Worm (Caenorhabditis elegans) whole organism, young adult: Measurements from ENCODE around the gene C06G1.1.

Experiments used
- F49E8.2 ChIP-seq: sonication (generic microtip); optimal IDR thresholded peaks from 3 replicates; lab custom pipeline; 2017; ENCODE audit warnings: missing genetic modification characterization, mild to moderate bottlenecking, missing compliant biosample characterization, antibody characterized with exemption, moderate library complexity; ENCODE audit not compliant: insufficient read depth
- F57A8.1 ChIP-seq: fragments of 200-800 bp; sonication (Bioruptor generic); optimal IDR thresholded peaks from 2 replicates; lab custom pipeline; 2018; ENCODE audit warnings: mild to moderate bottlenecking, missing genetic modification characterization, moderate library complexity, missing compliant biosample characterization
- T07F8.4 ChIP-seq: sonication (generic microtip); optimal IDR thresholded peaks from 2 replicates; lab custom pipeline; 2016; ENCODE audit warnings: mild to moderate bottlenecking, missing genetic modification characterization, moderate library complexity, missing compliant biosample characterization
- Y53F4B.3 ChIP-seq: fragments of 200-800 bp; sonication (Bioruptor generic); IDR thresholded peaks from 2 replicates; pipeline ENCODE4 v1.3.6; 2022; ENCODE audit warnings: missing genetic modification reagents, missing genetic modification characterization, missing compliant biosample characterization
- Y53G8AR.9 ChIP-seq: fragments of 200-800 bp; sonication (Bioruptor generic); conservative IDR thresholded peaks from 2 replicates; pipeline ENCODE4 v1.3.6; 2022; ENCODE audit warnings: missing genetic modification reagents, missing genetic modification characterization, missing compliant biosample characterization
- Y95B8A.8 ChIP-seq: fragments of 200-800 bp; sonication (Bioruptor generic); IDR thresholded peaks from 2 replicates; pipeline ENCODE4 v1.3.6; 2022; ENCODE audit warnings: missing genetic modification reagents, missing genetic modification characterization, missing compliant biosample characterization
- ZK185.1 ChIP-seq: sonication (generic microtip); optimal IDR thresholded peaks from 2 replicates; lab custom pipeline; 2016; ENCODE audit warnings: mild to moderate bottlenecking, missing genetic modification characterization, missing compliant biosample characterization; ENCODE audit not compliant: poor library complexity, severe bottlenecking
- aptf-3 ChIP-seq: fragments of 200-800 bp; sonication (Bioruptor generic); IDR thresholded peaks from 2 replicates; pipeline ENCODE4 v1.3.6; 2022; ENCODE audit warnings: missing genetic modification characterization, missing compliant biosample characterization
- attf-6 ChIP-seq: fragments of 200-800 bp; sonication (Bioruptor generic); IDR thresholded peaks from 2 replicates; pipeline ENCODE4 v1.3.6; 2022; ENCODE audit warnings: missing genetic modification reagents, missing genetic modification characterization, missing compliant biosample characterization
- bed-1 ChIP-seq: fragments of 200-800 bp; sonication (Bioruptor generic); IDR thresholded peaks from 2 replicates; pipeline ENCODE4 v1.3.6; 2022; ENCODE audit warnings: missing genetic modification reagents, missing genetic modification characterization, missing compliant biosample characterization
- ceh-27 ChIP-seq: fragments of 200-800 bp; sonication (Bioruptor generic); optimal IDR thresholded peaks from 2 replicates; lab custom pipeline; 2018; ENCODE audit warnings: mild to moderate bottlenecking, missing genetic modification characterization, moderate library complexity, missing compliant biosample characterization
- ceh-79 ChIP-seq: sonication (generic microtip); optimal IDR thresholded peaks from 2 replicates; lab custom pipeline; 2017; ENCODE audit warnings: mild to moderate bottlenecking, missing genetic modification characterization, missing compliant biosample characterization
- dox-1 ChIP-seq: fragments of 200-800 bp; sonication (Bioruptor generic); IDR thresholded peaks from 2 replicates; pipeline ENCODE4 v1.3.6; 2022; ENCODE audit warnings: missing genetic modification reagents, missing genetic modification characterization, missing compliant biosample characterization
- egl-18 ChIP-seq: fragments of 200-800 bp; sonication (Bioruptor generic); IDR thresholded peaks from 2 replicates; pipeline ENCODE4 v1.3.6; 2022; ENCODE audit warnings: missing genetic modification reagents, missing genetic modification characterization, missing compliant biosample characterization
- egrh-3 ChIP-seq: fragments of 200-800 bp; sonication (Bioruptor generic); IDR thresholded peaks from 2 replicates; pipeline ENCODE4 v1.3.6; 2022; ENCODE audit warnings: missing genetic modification reagents, missing genetic modification characterization, missing compliant biosample characterization
- hmg-1.2 ChIP-seq: fragments of 200-800 bp; sonication (Bioruptor generic); IDR thresholded peaks from 2 replicates; pipeline ENCODE4 v1.3.6; 2022; ENCODE audit warnings: missing genetic modification reagents, missing genetic modification characterization, missing compliant biosample characterization
- lag-1 ChIP-seq: fragments of 200-800 bp; sonication (Bioruptor generic); IDR thresholded peaks from 2 replicates; pipeline ENCODE4 v1.3.6; 2022; ENCODE audit warnings: missing genetic modification reagents, missing genetic modification characterization, missing compliant biosample characterization
- lin-40 ChIP-seq: sonication (generic microtip); optimal IDR thresholded peaks from 2 replicates; lab custom pipeline; 2016; ENCODE audit warnings: missing genetic modification characterization, mild to moderate bottlenecking, missing compliant biosample characterization, missing genotype, missing genetic modification reagents
- madf-3 ChIP-seq: fragments of 200-800 bp; sonication (Bioruptor generic); IDR thresholded peaks from 2 replicates; pipeline ENCODE4 v1.3.6; 2022; ENCODE audit warnings: missing genetic modification reagents, missing genetic modification characterization, missing compliant biosample characterization
- nfya-1 ChIP-seq: sonication (generic microtip); optimal IDR thresholded peaks from 2 replicates; lab custom pipeline; 2017; ENCODE audit warnings: antibody characterized with exemption, missing compliant biosample characterization, missing genetic modification characterization, borderline replicate concordance; ENCODE audit not compliant: insufficient read depth
- nfyb-1 ChIP-seq: fragments of 200-800 bp; sonication (Bioruptor generic); IDR thresholded peaks from 2 replicates; pipeline ENCODE4 v1.3.6; 2022; ENCODE audit warnings: missing genetic modification reagents, missing genetic modification characterization, missing compliant biosample characterization
- nhr-80 ChIP-seq: sonication (generic microtip); optimal IDR thresholded peaks from 2 replicates; lab custom pipeline; 2016; ENCODE audit warnings: missing genetic modification characterization, missing compliant biosample characterization
- nhr-90 ChIP-seq: sonication (generic microtip); optimal IDR thresholded peaks from 2 replicates; lab custom pipeline; 2016; ENCODE audit warnings: missing genotype, mild to moderate bottlenecking, missing genetic modification characterization, missing compliant biosample characterization
- rcor-1 ChIP-seq: fragments of 200-800 bp; sonication (Bioruptor generic); IDR thresholded peaks from 2 replicates; pipeline ENCODE4 v1.3.6; 2022; ENCODE audit warnings: missing genetic modification reagents, missing genetic modification characterization, missing compliant biosample characterization
- rec-8 ChIP-seq, 2 experiments: sonication (generic microtip); optimal IDR thresholded peaks; 2 replicates each; lab custom pipeline; 2016; ENCODE audit warnings: mild to moderate bottlenecking in 2 of 2, missing genetic modification characterization in 2 of 2, missing genetic modification reagents in 2 of 2, missing genotype in 2 of 2, missing biosample characterization in 1 of 2, missing compliant biosample characterization in 1 of 2, moderate library complexity in 1 of 2
- sdz-38 ChIP-seq: sonication (generic microtip); optimal IDR thresholded peaks from 2 replicates; lab custom pipeline; 2016; ENCODE audit warnings: missing genotype, missing genetic modification characterization, missing compliant biosample characterization
- sea-2 ChIP-seq: fragments of 200-800 bp; sonication (Bioruptor generic); IDR thresholded peaks from 2 replicates; pipeline ENCODE4 v1.3.6; 2022; ENCODE audit warnings: missing genetic modification characterization, missing compliant biosample characterization
- snpc-1.1 ChIP-seq: sonication (generic microtip); optimal IDR thresholded peaks from 2 replicates; lab custom pipeline; 2017; ENCODE audit warnings: missing genetic modification characterization, mild to moderate bottlenecking, missing compliant biosample characterization, antibody characterized with exemption, moderate library complexity, missing genotype, missing genetic modification reagents; ENCODE audit not compliant: insufficient read depth
- snpc-4 ChIP-seq, 5 experiments: fragments of 150-350 bp in 1 of 5; sonication (generic microtip) in 4 of 5; optimal IDR thresholded peaks; 2 replicates each; lab custom pipeline; 2014 to 2018; ENCODE audit warnings: missing genetic modification characterization in 5 of 5, missing biosample characterization in 3 of 5, antibody characterized with exemption in 2 of 5, mild to moderate bottlenecking in 2 of 5, missing compliant biosample characterization in 2 of 5, missing genotype in 2 of 5, moderate library complexity in 2 of 5, missing genetic modification reagents in 1 of 5
- somi-1 ChIP-seq: fragments of 200-800 bp; sonication (Bioruptor generic); optimal IDR thresholded peaks from 2 replicates; lab custom pipeline; 2018; ENCODE audit warnings: mild to moderate bottlenecking, missing genetic modification characterization, missing compliant biosample characterization
- unc-130 ChIP-seq: sonication (generic microtip); optimal IDR thresholded peaks from 2 replicates; lab custom pipeline; 2016; ENCODE audit warnings: missing genetic modification reagents, missing genetic modification characterization, missing compliant biosample characterization
- unc-62 ChIP-seq: fragments of 150-350 bp; optimal IDR thresholded peaks from 2 replicates; lab custom pipeline; 2014; ENCODE audit warnings: missing biosample characterization, missing genetic modification reagents, missing genetic modification characterization
- xnd-1 ChIP-seq: sonication (generic microtip); optimal IDR thresholded peaks from 2 replicates; lab custom pipeline; 2016; ENCODE audit warnings: missing genotype, missing genetic modification reagents, missing genetic modification characterization, missing compliant biosample characterization
- zfh-2 ChIP-seq: fragments of 200-800 bp; sonication (Bioruptor generic); conservative IDR thresholded peaks from 2 replicates; pipeline ENCODE4 v1.3.6; 2022; ENCODE audit warnings: missing genetic modification reagents, missing genetic modification characterization, missing compliant biosample characterization

C06G1.1 gene

DNA sequence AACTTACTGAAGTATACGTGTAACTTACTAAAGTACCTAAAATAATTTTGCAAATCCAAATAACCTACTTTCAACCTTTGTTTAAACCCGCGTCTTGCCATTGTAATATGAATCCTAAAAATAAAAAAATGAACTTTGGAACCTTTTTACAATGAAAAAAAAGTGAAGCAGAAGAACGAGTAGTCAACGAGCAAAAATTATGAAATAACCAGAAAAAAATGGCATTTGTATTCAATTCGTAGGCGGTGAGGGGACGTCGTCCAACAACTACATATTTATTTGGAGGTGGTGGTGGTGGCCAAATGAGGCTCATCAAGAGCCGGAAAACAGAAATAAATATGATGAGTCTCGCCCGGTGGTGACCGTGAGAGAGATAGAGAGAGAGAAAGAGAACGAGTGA lies 29.6 kb downstream of the C06G1.1 start, which contains the start of gene F43B10.1:
Gene F43B10.1 (minus strand): TSS at position 101 of the 400 bp plus-strand sequence.
- TF ChIP-seq Y95B8A.8 (GFP tag; lab: Robert Waterston, UW) (no peak), unc-62 (GFP tag; lab: Kevin White, UChicago) (no peak), rcor-1 (GFP tag; lab: Robert Waterston, UW) (no peak)

ce11 chrX:16667515-16667914 lies 34.4 kb downstream of the C06G1.1 start:
- TF ChIP-seq somi-1 (no peak), snpc-4 (GFP tag; optimal IDR thresholded peaks at IDR 0.05; lab: Kevin White, UChicago) (no peak), snpc-4 (tag; optimal IDR thresholded peaks at IDR 0.05; lab: Kevin White, UChicago) (peak in 2 of 4 experiments; percentile 80 to 82), hmg-1.2 (GFP tag; lab: Robert Waterston, UW) (no peak), snpc-1.1 (peak; percentile 31), F57A8.1 (GFP tag; lab: Kevin White, UChicago) (no peak)
- TF ChIP-seq, all 124 proteins: peak for 2

DNA sequence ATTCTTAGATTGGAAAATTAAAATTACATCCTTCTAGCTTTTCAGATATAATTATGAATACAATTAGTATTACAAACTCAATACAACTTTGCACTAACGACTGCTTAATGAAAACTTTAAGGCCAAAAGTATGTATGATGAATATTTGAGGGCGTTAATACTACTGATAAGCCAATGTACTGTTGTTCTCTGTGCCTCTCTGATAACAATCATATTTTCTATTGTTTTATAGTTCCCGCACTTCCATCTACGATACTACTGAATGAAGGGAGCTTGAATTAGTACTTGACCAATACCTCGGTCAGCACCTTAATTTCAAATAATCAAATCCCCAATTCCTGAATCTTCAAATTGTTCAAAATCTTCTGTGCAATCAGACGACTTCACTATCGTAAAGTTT lies 36.0 kb downstream of the C06G1.1 start:
- TF ChIP-seq Y53G8AR.9 (GFP tag; lab: Robert Waterston, UW) (no peak), somi-1 (no peak), Y53F4B.3 (GFP tag; lab: Robert Waterston, UW) (no peak), aptf-3 (no peak), ceh-27 (GFP tag; lab: Kevin White, UChicago) (no peak), nhr-80 (tag; lab: Kevin White, UChicago) (peak; percentile 42), xnd-1 (no peak)

- TF ChIP-seq nfya-1 (tag; lab: Kevin White, UChicago) (no peak), T07F8.4 (tag; lab: Kevin White, UChicago) (no peak), sdz-38 (tag; lab: Kevin White, UChicago) (no peak), rcor-1 (GFP tag; lab: Robert Waterston, UW) (no peak), nhr-90 (no peak), dox-1 (GFP tag; lab: Robert Waterston, UW) (0 out of 2 replicates have a peak, but pooled peaks have one; percentile 45), egl-18 (GFP tag; lab: Robert Waterston, UW) (no peak), nhr-80 (tag; lab: Kevin White, UChicago) (peak; percentile 25), attf-6 (GFP tag; lab: Robert Waterston, UW) (no peak), lag-1 (no peak), egrh-3 (GFP tag; lab: Robert Waterston, UW) (peak; percentile 56; the same call in 1 of the 2 replicates), ceh-79 (tag; lab: Kevin White, UChicago) (no peak), bed-1 (GFP tag; lab: Robert Waterston, UW) (0 out of 2 replicates have a peak, but pooled peaks have one; percentile 65), sea-2 (GFP tag; lab: Robert Waterston, UW) (no peak), zfh-2 (peak; percentile 90), lin-40 (tag; lab: Kevin White, UChicago) (no peak), rec-8 (tag; optimal IDR thresholded peaks at IDR 0.05; lab: Kevin White, UChicago) (no peak), nfyb-1 (GFP tag; lab: Robert Waterston, UW) (no peak)
Measured at ce11 chrX:16671234-16671633, 38.1 kb downstream of the C06G1.1 start.

ce11 chrX:16672661-16673060 lies 39.5 kb downstream of the C06G1.1 start:
- TF ChIP-seq nhr-80 (tag; lab: Kevin White, UChicago) = peak; percentile 66
- TF ChIP-seq ZK185.1 (tag; lab: Kevin White, UChicago) = peak; percentile 16
- TF ChIP-seq dox-1 (GFP tag; lab: Robert Waterston, UW) = 0 out of 2 replicates have a peak, but pooled peaks have one; percentile 38
- no peak for TF ChIP-seq madf-3 (GFP tag; lab: Robert Waterston, UW)
- no peak for TF ChIP-seq F49E8.2 (tag; lab: Kevin White, UChicago)
- no peak for TF ChIP-seq unc-130 (GFP tag; lab: Kevin White, UChicago)
